Fruit fly (Drosophila melanogaster): Measurements from ENCODE around the gene Cyp4d2.
A peak's percentile ranks its signal among the peaks of the same experiment; 100 is the strongest.

Cyp4d2 gene

dm6 chrX:2149478-2149877, 26.3 kb upstream of the Cyp4d2 start, which contains the start of gene bcn92 (continued):
- peak; percentile 3 for TF ChIP-seq tup (GFP tag; optimal IDR thresholded peaks at IDR 0.05)
- TF ChIP-seq ems (GFP tag; optimal IDR thresholded peaks at IDR 0.05), result no peak
- no peak for TF ChIP-seq CG10274 (GFP tag; optimal IDR thresholded peaks at IDR 0.05)
- no peak for TF ChIP-seq Stat92E (GFP tag; optimal IDR thresholded peaks at IDR 0.05)
- TF ChIP-seq sima (GFP tag; optimal IDR thresholded peaks at IDR 0.05), result no peak
- peak; percentile 32 for TF ChIP-seq trem (tag; optimal IDR thresholded peaks at IDR 0.05)
- peak; percentile 62 for TF ChIP-seq Xbp1 (GFP tag; optimal IDR thresholded peaks at IDR 0.05)
- TF ChIP-seq CG10462 (GFP tag; optimal IDR thresholded peaks at IDR 0.05), result no peak
- TF ChIP-seq CG16815 (GFP tag; optimal IDR thresholded peaks at IDR 0.05), result no peak
- TF ChIP-seq Antp (GFP tag; optimal IDR thresholded peaks at IDR 0.05), result peak; percentile 41
- peak; percentile 39 for TF ChIP-seq chn (GFP tag; optimal IDR thresholded peaks at IDR 0.05)
- TF ChIP-seq CG2889 (GFP tag; IDR thresholded peaks at IDR 0.05), result no peak
- TF ChIP-seq CG9609 (GFP tag; optimal IDR thresholded peaks at IDR 0.05), result no peak
- peak; percentile 29 for TF ChIP-seq Chrac-16 (GFP tag; optimal IDR thresholded peaks at IDR 0.05)
- peak; percentile 84 for TF ChIP-seq sens (GFP tag)
- no peak for TF ChIP-seq CG11398 (GFP tag; optimal IDR thresholded peaks at IDR 0.05)
- TF ChIP-seq pzg (GFP tag; optimal IDR thresholded peaks at IDR 0.05), result peak; percentile 69
- peak; percentile 60; the same call in 1 of the 2 replicates for TF ChIP-seq CG14014 (GFP tag; IDR thresholded peaks at IDR 0.05)
- no peak for TF ChIP-seq Taf1 (GFP tag; IDR thresholded peaks at IDR 0.05)
- TF ChIP-seq tna (GFP tag; IDR thresholded peaks at IDR 0.05; ENCODE audit: partially characterized antibody), result peak; percentile 85
- peak; percentile 93 for TF ChIP-seq row (GFP tag; IDR thresholded peaks at IDR 0.05)
- TF ChIP-seq Sox102F (GFP tag; optimal IDR thresholded peaks at IDR 0.05), result peak; percentile 26
- TF ChIP-seq Bteb2 (GFP tag; optimal IDR thresholded peaks at IDR 0.05), result peak; percentile 26
- TF ChIP-seq GATAe (GFP tag; conservative IDR thresholded peaks at IDR 0.05), result no peak
- TF ChIP-seq NfI (GFP tag; optimal IDR thresholded peaks at IDR 0.05), result peak; percentile 17
- TF ChIP-seq CG4854 (GFP tag; optimal IDR thresholded peaks at IDR 0.05), result no peak
- no peak for TF ChIP-seq br (optimal IDR thresholded peaks at IDR 0.05)
- TF ChIP-seq CG10543 (GFP tag; optimal IDR thresholded peaks at IDR 0.05), result peak; percentile 17
- peak; percentile 91 for TF ChIP-seq MBD-R2 (GFP tag; IDR thresholded peaks at IDR 0.05)
- TF ChIP-seq hkb (optimal IDR thresholded peaks at IDR 0.05), result no peak
- TF ChIP-seq hkb (GFP tag; IDR thresholded peaks at IDR 0.05), result no peak
- TF ChIP-seq CG7556 (GFP tag; optimal IDR thresholded peaks at IDR 0.05), result no peak
- no peak for TF ChIP-seq salm (tag; optimal IDR thresholded peaks at IDR 0.05)
- no peak for TF ChIP-seq Ravus (GFP tag; IDR thresholded peaks at IDR 0.05)
- TF ChIP-seq h (optimal IDR thresholded peaks at IDR 0.05), result no peak
- TF ChIP-seq ase (GFP tag; IDR thresholded peaks at IDR 0.05), result no peak
- TF ChIP-seq Nf-YA (GFP tag; IDR thresholded peaks at IDR 0.05), result no peak
- peak; percentile 42; the same call in 1 of the 2 replicates for TF ChIP-seq sisA (GFP tag; IDR thresholded peaks at IDR 0.05)
- TF ChIP-seq maf-S (GFP tag; optimal IDR thresholded peaks at IDR 0.05), result peak; percentile 49
- no peak for TF ChIP-seq eve (GFP tag; optimal IDR thresholded peaks at IDR 0.05)
- TF ChIP-seq CG14860 (GFP tag; IDR thresholded peaks at IDR 0.05; ENCODE audit: partially characterized antibody), result peak; percentile 92
- TF ChIP-seq chif (GFP tag; optimal IDR thresholded peaks at IDR 0.05), result peak; percentile 12 to 35
- TF ChIP-seq kay (GFP tag; optimal IDR thresholded peaks at IDR 0.05), result no peak
- peak; percentile 19 for TF ChIP-seq CG10209 (GFP tag; optimal IDR thresholded peaks at IDR 0.05)
- no peak for TF ChIP-seq kah (GFP tag; optimal IDR thresholded peaks at IDR 0.05)
- peak; percentile 7 for TF ChIP-seq Abd-B (GFP tag; optimal IDR thresholded peaks at IDR 0.05)
- TF ChIP-seq CG3281 (GFP tag; optimal IDR thresholded peaks at IDR 0.05), result peak; percentile 24
- TF ChIP-seq zen2 (GFP tag; IDR thresholded peaks at IDR 0.05; ENCODE audit: partially characterized antibody), result peak; percentile 92
- TF ChIP-seq Asciz (GFP tag; optimal IDR thresholded peaks at IDR 0.05), result no peak
- TF ChIP-seq lmd (GFP tag; IDR thresholded peaks at IDR 0.05), result no peak; the same call in 1 of the 2 replicates
- peak; percentile 49 for TF ChIP-seq Sry-β (GFP tag; optimal IDR thresholded peaks at IDR 0.05)
- no peak for TF ChIP-seq btn (GFP tag; optimal IDR thresholded peaks at IDR 0.05)
- no peak for TF ChIP-seq CG4328 (GFP tag; optimal IDR thresholded peaks at IDR 0.05)

Data from whole organism, embryonic.